Worm (Caenorhabditis elegans) whole organism, mixed stage, embryonic: ENCODE measurements around the gene algn-11.
A peak's percentile ranks its signal among the peaks of the same experiment; 100 is the strongest.

Source experiments
- M03D4.4 ChIP-seq: sonication (generic microtip); optimal IDR thresholded peaks from 2 replicates; lab custom pipeline; 2017; ENCODE audit warnings: mild to moderate bottlenecking, missing genetic modification characterization, missing compliant biosample characterization
- bed-3 ChIP-seq: fragments of 200-800 bp; sonication (Bioruptor generic); optimal IDR thresholded peaks from 3 replicates; lab custom pipeline; 2018; ENCODE audit warnings: mild to moderate bottlenecking, missing genetic modification characterization, moderate library complexity, missing compliant biosample characterization
- blmp-1 ChIP-seq: fragments of 150-350 bp; optimal IDR thresholded peaks from 2 replicates; lab custom pipeline; 2014; ENCODE audit warnings: missing biosample characterization, missing genetic modification characterization
- ceh-39 ChIP-seq: fragments of 150-350 bp; optimal IDR thresholded peaks from 2 replicates; lab custom pipeline; 2014; ENCODE audit warnings: missing biosample characterization, missing genetic modification characterization
- ceh-43 ChIP-seq: fragments of 200-800 bp; sonication (Bioruptor generic); optimal IDR thresholded peaks from 2 replicates; lab custom pipeline; 2018; ENCODE audit warnings: mild to moderate bottlenecking, missing genetic modification characterization, moderate library complexity, missing compliant biosample characterization
- ceh-83 ChIP-seq: fragments of 200-800 bp; sonication (Bioruptor generic); optimal IDR thresholded peaks from 2 replicates; lab custom pipeline; 2018; ENCODE audit warnings: mild to moderate bottlenecking, missing genetic modification characterization, missing compliant biosample characterization
- ces-1 ChIP-seq: fragments of 150-350 bp; optimal IDR thresholded peaks from 2 replicates; lab custom pipeline; 2014; ENCODE audit warnings: missing biosample characterization, missing genetic modification reagents, missing genetic modification characterization
- cnd-1 ChIP-seq: fragments of 200-800 bp; sonication (Bioruptor generic); optimal IDR thresholded peaks from 2 replicates; lab custom pipeline; 2018; ENCODE audit warnings: mild to moderate bottlenecking, missing genetic modification characterization, missing compliant biosample characterization
- drap-1 ChIP-seq: fragments of 200-800 bp; sonication (Bioruptor generic); optimal IDR thresholded peaks from 3 replicates; lab custom pipeline; 2018; ENCODE audit warnings: mild to moderate bottlenecking, missing genetic modification characterization, missing compliant biosample characterization
- elt-1 ChIP-seq: sonication (generic microtip); optimal IDR thresholded peaks from 2 replicates; lab custom pipeline; 2017; ENCODE audit warnings: missing genetic modification characterization, mild to moderate bottlenecking, missing compliant biosample characterization, antibody characterized with exemption, moderate library complexity, borderline replicate concordance; ENCODE audit not compliant: insufficient read depth
- elt-3 ChIP-seq: fragments of 150-350 bp; optimal IDR thresholded peaks from 2 replicates; lab custom pipeline; 2014; ENCODE audit warnings: missing biosample characterization, missing genetic modification characterization
- flh-1 ChIP-seq: fragments of 200-800 bp; sonication (Bioruptor generic); optimal IDR thresholded peaks from 2 replicates; lab custom pipeline; 2018; ENCODE audit warnings: mild to moderate bottlenecking, missing genetic modification characterization, moderate library complexity, missing compliant biosample characterization
- ham-2 ChIP-seq: fragments of 200-800 bp; sonication (Bioruptor generic); optimal IDR thresholded peaks from 2 replicates; lab custom pipeline; 2018; ENCODE audit warnings: mild to moderate bottlenecking, missing genetic modification characterization, missing compliant biosample characterization
- hlh-1 ChIP-seq: fragments of 150-350 bp; optimal IDR thresholded peaks from 2 replicates; lab custom pipeline; 2014; ENCODE audit warnings: missing biosample characterization, missing genetic modification reagents, missing genetic modification characterization
- lin-13 ChIP-seq: fragments of 150-350 bp; optimal IDR thresholded peaks from 2 replicates; lab custom pipeline; 2014; ENCODE audit warnings: missing biosample characterization, missing genetic modification characterization
- lin-32 ChIP-seq: fragments of 200-800 bp; sonication (Bioruptor generic); optimal IDR thresholded peaks from 2 replicates; lab custom pipeline; 2018; ENCODE audit warnings: mild to moderate bottlenecking, missing genetic modification characterization, missing compliant biosample characterization
- lsy-2 ChIP-seq: fragments of 150-350 bp; optimal IDR thresholded peaks from 2 replicates; lab custom pipeline; 2014; ENCODE audit warnings: missing biosample characterization, missing genetic modification characterization
- mab-5 ChIP-seq: fragments of 150-350 bp; optimal IDR thresholded peaks from 2 replicates; lab custom pipeline; 2014; ENCODE audit warnings: missing biosample characterization, missing genetic modification characterization
- mep-1 ChIP-seq: fragments of 150-350 bp; optimal IDR thresholded peaks from 2 replicates; lab custom pipeline; 2017; ENCODE audit warnings: missing biosample characterization, missing genetic modification reagents, missing genetic modification characterization, inconsistent platforms
- mls-2 ChIP-seq: sonication (generic microtip); optimal IDR thresholded peaks from 2 replicates; lab custom pipeline; 2016; ENCODE audit warnings: mild to moderate bottlenecking, missing genetic modification characterization, moderate library complexity, missing compliant biosample characterization
- nhr-12 ChIP-seq: fragments of 150-350 bp; optimal IDR thresholded peaks from 2 replicates; lab custom pipeline; 2014; ENCODE audit warnings: missing biosample characterization, missing genetic modification characterization
- nhr-2 ChIP-seq: fragments of 150-350 bp; optimal IDR thresholded peaks from 2 replicates; lab custom pipeline; 2014; ENCODE audit warnings: missing biosample characterization, missing genetic modification characterization
- nhr-237 ChIP-seq: fragments of 150-350 bp; optimal IDR thresholded peaks from 2 replicates; lab custom pipeline; 2014; ENCODE audit warnings: missing biosample characterization, missing genetic modification characterization
- nhr-28 ChIP-seq: fragments of 150-350 bp; optimal IDR thresholded peaks from 2 replicates; lab custom pipeline; 2014; ENCODE audit warnings: missing biosample characterization, missing genetic modification characterization
- nhr-76 ChIP-seq: sonication (generic microtip); optimal IDR thresholded peaks from 2 replicates; lab custom pipeline; 2017; ENCODE audit warnings: missing biosample characterization, missing genetic modification characterization
- pha-4 ChIP-seq: fragments of 150-350 bp; optimal IDR thresholded peaks from 2 replicates; lab custom pipeline; 2018; ENCODE audit warnings: missing biosample characterization, missing genetic modification reagents, missing genetic modification characterization
- sem-2 ChIP-seq: fragments of 200-800 bp; sonication (Bioruptor generic); optimal IDR thresholded peaks from 2 replicates; lab custom pipeline; 2018; ENCODE audit warnings: mild to moderate bottlenecking, missing genetic modification characterization, missing compliant biosample characterization
- snpc-4 ChIP-seq: fragments of 150-350 bp; optimal IDR thresholded peaks from 2 replicates; lab custom pipeline; 2014; ENCODE audit warnings: missing biosample characterization, missing genetic modification characterization
- sptf-1 ChIP-seq: sonication (generic microtip); optimal IDR thresholded peaks from 2 replicates; lab custom pipeline; 2017; ENCODE audit warnings: mild to moderate bottlenecking, missing genetic modification characterization, moderate library complexity, missing compliant biosample characterization
- tbx-8 ChIP-seq: fragments of 200-800 bp; sonication (Bioruptor generic); optimal IDR thresholded peaks from 2 replicates; lab custom pipeline; 2018; ENCODE audit warnings: mild to moderate bottlenecking, missing genetic modification characterization, moderate library complexity, missing compliant biosample characterization
- unc-120 ChIP-seq: sonication (generic microtip); optimal IDR thresholded peaks from 2 replicates; lab custom pipeline; 2017; ENCODE audit warnings: missing genetic modification characterization, missing compliant biosample characterization; ENCODE audit not compliant: poor library complexity, severe bottlenecking
- unc-39 ChIP-seq: fragments of 150-350 bp; optimal IDR thresholded peaks from 2 replicates; lab custom pipeline; 2014; ENCODE audit warnings: missing biosample characterization, missing genetic modification characterization
- unc-62 ChIP-seq: fragments of 150-350 bp; optimal IDR thresholded peaks from 2 replicates; lab custom pipeline; 2014; ENCODE audit warnings: missing biosample characterization, missing genetic modification reagents, missing genetic modification characterization
- zip-8 ChIP-seq: fragments of 150-350 bp; optimal IDR thresholded peaks from 2 replicates; lab custom pipeline; 2014; ENCODE audit warnings: missing biosample characterization, missing genetic modification characterization
- ztf-11 ChIP-seq: fragments of 150-350 bp; optimal IDR thresholded peaks from 2 replicates; lab custom pipeline; 2014; ENCODE audit warnings: missing biosample characterization, missing genetic modification characterization

The algn-11 gene

DNA sequence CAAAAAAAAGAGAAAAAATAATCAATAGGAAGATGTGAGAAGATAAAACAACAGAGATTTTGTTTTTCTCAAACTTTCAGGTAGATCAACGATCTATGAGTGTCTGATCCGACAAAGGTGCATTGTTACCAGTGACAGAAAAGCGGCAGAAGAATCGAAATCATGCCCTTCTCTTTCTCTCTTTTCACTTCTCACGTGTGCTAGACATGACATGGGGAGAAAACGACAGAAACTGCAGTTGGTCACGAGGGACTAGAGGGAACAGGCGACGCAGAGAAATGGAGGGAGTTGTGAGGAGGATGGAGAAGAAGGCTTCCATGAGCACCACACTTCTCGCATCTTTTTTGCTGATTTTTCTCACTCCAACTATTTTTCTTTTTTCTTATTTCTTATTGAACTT, 44.9 kb upstream of the algn-11 start, which contains the start of gene F56C9.10:
Gene F56C9.10, minus strand, starts transcription at position 97 of the 400 bp plus-strand sequence.
- no peak for TF ChIP-seq ceh-43
- TF ChIP-seq unc-120 (tag; lab: Kevin White, UChicago): peak; percentile 65
- no peak for TF ChIP-seq sptf-1
- TF ChIP-seq mls-2: peak; percentile 6
- no peak for TF ChIP-seq lsy-2 (tag; lab: Kevin White, UChicago)
- TF ChIP-seq lin-32: no peak
- no peak for TF ChIP-seq nhr-76 (tag; lab: Kevin White, UChicago)
- peak; percentile 83 for TF ChIP-seq unc-62 (GFP tag; lab: Kevin White, UChicago)
- no peak for TF ChIP-seq unc-39 (tag; lab: Kevin White, UChicago)
- TF ChIP-seq nhr-12: no peak
- no peak for TF ChIP-seq M03D4.4 (tag; lab: Kevin White, UChicago)
- TF ChIP-seq nhr-28 (tag; lab: Kevin White, UChicago): no peak
- no peak for TF ChIP-seq zip-8 (tag; lab: Kevin White, UChicago)
- no peak for TF ChIP-seq bed-3 (GFP tag; lab: Kevin White, UChicago)
- no peak for TF ChIP-seq tbx-8
- peak; percentile 48 for TF ChIP-seq nhr-237 (tag; lab: Kevin White, UChicago)
- no peak for TF ChIP-seq drap-1
- no peak for TF ChIP-seq snpc-4 (tag; lab: Kevin White, UChicago)
- TF ChIP-seq cnd-1 (tag; lab: Kevin White, UChicago): peak; percentile 15
- TF ChIP-seq mab-5 (tag; lab: Kevin White, UChicago): no peak
- TF ChIP-seq ztf-11 (tag; lab: Kevin White, UChicago): no peak
- peak; percentile 77 for TF ChIP-seq hlh-1
- TF ChIP-seq nhr-2 (tag; lab: Kevin White, UChicago): no peak
- TF ChIP-seq blmp-1 (tag; lab: Kevin White, UChicago): peak; percentile 66
- TF ChIP-seq pha-4: no peak
- TF ChIP-seq elt-3 (tag; lab: Kevin White, UChicago): no peak
- peak; percentile 9 for TF ChIP-seq ham-2 (GFP tag; lab: Kevin White, UChicago)
- TF ChIP-seq ces-1 (GFP tag; lab: Kevin White, UChicago): peak; percentile 32
- TF ChIP-seq lin-13 (tag; lab: Kevin White, UChicago): no peak
- TF ChIP-seq elt-1 (tag; lab: Kevin White, UChicago): no peak
- no peak for TF ChIP-seq ceh-83 (GFP tag; lab: Kevin White, UChicago)
- TF ChIP-seq ceh-39 (tag; lab: Kevin White, UChicago): no peak
- no peak for TF ChIP-seq flh-1 (GFP tag; lab: Kevin White, UChicago)
- TF ChIP-seq mep-1 (tag; lab: Kevin White, UChicago): peak; percentile 14
- no peak for TF ChIP-seq sem-2 (GFP tag; lab: Kevin White, UChicago)

DNA sequence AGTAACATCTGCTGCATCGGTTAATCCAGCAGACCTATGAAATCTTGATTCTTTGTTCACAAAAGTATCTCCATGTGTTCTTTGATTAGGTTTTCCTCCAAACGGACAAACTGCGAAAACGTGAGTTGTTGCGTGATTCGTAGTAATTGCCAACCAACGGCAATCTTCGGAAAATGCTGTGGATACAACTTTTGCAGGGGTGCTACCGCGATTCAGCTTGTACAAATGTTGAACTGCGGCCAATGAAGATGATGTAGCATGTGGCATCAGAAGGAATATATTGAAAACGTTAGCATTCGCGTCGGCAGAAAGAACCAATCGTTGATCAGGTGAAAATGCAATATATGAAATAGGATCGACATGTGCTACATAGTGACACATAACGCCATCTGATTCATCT, 41.3 kb upstream of the algn-11 start:
- TF ChIP-seq drap-1: no peak
- no peak for TF ChIP-seq nhr-237 (tag; lab: Kevin White, UChicago)
- no peak for TF ChIP-seq lin-13 (tag; lab: Kevin White, UChicago)
- no peak for TF ChIP-seq zip-8 (tag; lab: Kevin White, UChicago)
- no peak for TF ChIP-seq ceh-83 (GFP tag; lab: Kevin White, UChicago)
- no peak for TF ChIP-seq unc-120 (tag; lab: Kevin White, UChicago)
- no peak for TF ChIP-seq nhr-2 (tag; lab: Kevin White, UChicago)
- TF ChIP-seq unc-62 (GFP tag; lab: Kevin White, UChicago): no peak
- no peak for TF ChIP-seq blmp-1 (tag; lab: Kevin White, UChicago)
- no peak for TF ChIP-seq bed-3 (GFP tag; lab: Kevin White, UChicago)
- no peak for TF ChIP-seq sptf-1
- TF ChIP-seq sem-2 (GFP tag; lab: Kevin White, UChicago): no peak
- TF ChIP-seq unc-39 (tag; lab: Kevin White, UChicago): no peak
- no peak for TF ChIP-seq pha-4
- TF ChIP-seq ham-2 (GFP tag; lab: Kevin White, UChicago): no peak
- no peak for TF ChIP-seq lsy-2 (tag; lab: Kevin White, UChicago)
- no peak for TF ChIP-seq hlh-1
- no peak for TF ChIP-seq nhr-76 (tag; lab: Kevin White, UChicago)

DNA sequence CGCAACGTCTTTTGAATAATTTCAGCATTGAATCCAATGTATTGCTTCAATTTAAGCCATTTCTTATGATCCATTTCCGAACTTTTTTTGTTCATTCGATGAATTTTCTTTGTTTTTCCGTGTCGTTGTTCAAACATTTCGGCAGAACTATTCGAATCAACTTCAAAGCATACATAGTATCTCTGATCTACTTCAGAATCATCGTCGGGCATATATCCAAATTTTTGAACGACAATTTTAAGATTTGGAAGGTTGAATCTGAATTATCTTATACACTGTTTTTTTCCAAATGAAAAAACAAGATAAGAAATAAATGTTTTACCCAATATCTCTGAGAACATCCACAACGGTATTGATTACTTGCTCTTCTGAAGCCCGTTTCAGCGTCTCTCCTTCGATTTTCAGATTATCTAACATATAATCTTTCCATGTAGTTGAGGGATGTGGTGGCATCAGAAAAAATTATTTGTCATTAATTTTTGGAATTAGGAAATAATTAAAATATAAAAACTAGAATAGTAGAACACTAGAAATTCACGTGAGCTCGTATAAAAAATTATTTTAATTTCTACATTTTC, 38.9 kb upstream of the algn-11 start, which contains the start of gene lab-2:
Gene lab-2, minus strand, starts transcription at position 453 of the 578 bp plus-strand sequence.
- TF ChIP-seq lsy-2 (tag; lab: Kevin White, UChicago) (no peak), elt-1 (tag; lab: Kevin White, UChicago) (no peak), drap-1 (no peak), ces-1 (GFP tag; lab: Kevin White, UChicago) (no peak), ceh-83 (GFP tag; lab: Kevin White, UChicago) (no peak), tbx-8 (no peak), pha-4 (no peak), ztf-11 (tag; lab: Kevin White, UChicago) (no peak), nhr-28 (tag; lab: Kevin White, UChicago) (no peak), sptf-1 (no peak), lin-32 (no peak), mls-2 (no peak), unc-62 (GFP tag; lab: Kevin White, UChicago) (no peak)
